Fruit fly (Drosophila melanogaster) whole organism, prepupa: ENCODE data around the gene wfs1.
A peak's percentile ranks its signal among the peaks of the same experiment; 100 is the strongest.

Source experiments
- CG10631 ChIP-seq: fragments of 200-800 bp; sonication (Bioruptor generic); optimal IDR thresholded peaks from 2 replicates; lab custom pipeline; 2016; ENCODE audit warnings: missing biosample characterization, missing genetic modification characterization
- CG10669 ChIP-seq: fragments of 200-800 bp; sonication (Bioruptor generic); optimal IDR thresholded peaks from 3 replicates; lab custom pipeline; 2018; ENCODE audit warnings: missing biosample characterization, mild to moderate bottlenecking, missing genetic modification characterization, moderate library complexity
- CG1621 ChIP-seq: fragments of 200-800 bp; sonication (Bioruptor generic); optimal IDR thresholded peaks from 3 replicates; lab custom pipeline; 2018; ENCODE audit warnings: missing biosample characterization, mild to moderate bottlenecking, missing genetic modification characterization
- CG3032 ChIP-seq: fragments of 200-800 bp; optimal IDR thresholded peaks from 2 replicates; lab custom pipeline; 2019; ENCODE audit warnings: missing biosample characterization, mild to moderate bottlenecking, missing genetic modification characterization, moderate library complexity
- CG31627 ChIP-seq: fragments of 200-800 bp; sonication (Bioruptor generic); optimal IDR thresholded peaks from 3 replicates; lab custom pipeline; 2016; ENCODE audit warnings: missing biosample characterization, missing genetic modification characterization
- CG32006 ChIP-seq: fragments of 200-800 bp; sonication (Bioruptor generic); optimal IDR thresholded peaks from 3 replicates; lab custom pipeline; 2017; ENCODE audit warnings: missing biosample characterization, mild to moderate bottlenecking, missing genetic modification characterization
- CG34406 ChIP-seq: fragments of 200-800 bp; sonication (Bioruptor generic); optimal IDR thresholded peaks from 3 replicates; lab custom pipeline; 2016; ENCODE audit warnings: missing biosample characterization, missing genetic modification characterization
- CG3919 ChIP-seq: fragments of 200-800 bp; sonication (Bioruptor generic); optimal IDR thresholded peaks from 3 replicates; lab custom pipeline; 2016; ENCODE audit warnings: missing biosample characterization, missing genetic modification characterization
- CG4318 ChIP-seq: fragments of 200-800 bp; sonication (Bioruptor generic); optimal IDR thresholded peaks from 3 replicates; lab custom pipeline; 2017; ENCODE audit warnings: missing biosample characterization, mild to moderate bottlenecking, missing genetic modification characterization
- CG6276 ChIP-seq: fragments of 200-800 bp; sonication (Bioruptor generic); optimal IDR thresholded peaks from 2 replicates; lab custom pipeline; 2017; ENCODE audit warnings: missing biosample characterization, mild to moderate bottlenecking, missing genetic modification characterization
- CG6792 ChIP-seq: fragments of 200-800 bp; sonication (Bioruptor generic); optimal IDR thresholded peaks from 3 replicates; lab custom pipeline; 2016; ENCODE audit warnings: missing biosample characterization, missing genetic modification characterization
- CG6808 ChIP-seq: fragments of 200-800 bp; sonication (Bioruptor generic); optimal IDR thresholded peaks from 3 replicates; lab custom pipeline; 2017; ENCODE audit warnings: missing biosample characterization, missing genetic modification characterization, mild to moderate bottlenecking, moderate library complexity, missing genetic modification reagents
- CG6854 ChIP-seq: fragments of 200-800 bp; sonication (Bioruptor generic); optimal IDR thresholded peaks from 2 replicates; lab custom pipeline; 2017; ENCODE audit warnings: missing biosample characterization, mild to moderate bottlenecking, missing genetic modification characterization
- CG7368 ChIP-seq: fragments of 200-800 bp; sonication (Bioruptor generic); optimal IDR thresholded peaks from 3 replicates; lab custom pipeline; 2016; ENCODE audit warnings: missing biosample characterization, missing genetic modification characterization
- CG8119 ChIP-seq: fragments of 200-800 bp; sonication (Bioruptor generic); IDR thresholded peaks from 3 replicates; pipeline ENCODE4 v1.3.6; 2022; ENCODE audit warnings: missing biosample characterization, missing genetic modification characterization
- CG8319 ChIP-seq: fragments of 200-800 bp; sonication (Bioruptor generic); optimal IDR thresholded peaks from 3 replicates; lab custom pipeline; 2016; ENCODE audit warnings: missing biosample characterization, missing genetic modification characterization
- CG8632 ChIP-seq: fragments of 200-800 bp; sonication (Bioruptor generic); optimal IDR thresholded peaks from 3 replicates; lab custom pipeline; 2016; ENCODE audit warnings: missing biosample characterization, missing genetic modification characterization
- CG9139 ChIP-seq: fragments of 200-800 bp; sonication (Bioruptor generic); optimal IDR thresholded peaks from 3 replicates; lab custom pipeline; 2017; ENCODE audit warnings: missing biosample characterization, mild to moderate bottlenecking, missing genetic modification characterization
- Eip78C ChIP-seq: fragments of 200-800 bp; sonication (Bioruptor generic); peaks from one replicate; lab custom pipeline; 2016; ENCODE audit warnings: missing biosample characterization, missing genetic modification characterization
- Ets21C ChIP-seq: fragments of 200-800 bp; sonication (Bioruptor generic); optimal IDR thresholded peaks from 3 replicates; lab custom pipeline; 2016; ENCODE audit warnings: missing biosample characterization, missing genetic modification characterization
- Gug ChIP-seq: fragments of 200-800 bp; sonication (Bioruptor generic); IDR thresholded peaks from 2 replicates; pipeline ENCODE4 v1.3.6; 2022; ENCODE audit warnings: missing biosample characterization, missing genetic modification characterization
- Hr38 ChIP-seq: sonication (Bioruptor generic); optimal IDR thresholded peaks from 2 replicates; lab custom pipeline; 2016; ENCODE audit warnings: missing biosample characterization, missing genetic modification characterization
- Hr4 ChIP-seq: fragments of 200-800 bp; sonication (Bioruptor generic); optimal IDR thresholded peaks from 3 replicates; lab custom pipeline; 2016; ENCODE audit warnings: missing biosample characterization, missing genetic modification characterization
- Lpt ChIP-seq: fragments of 200-800 bp; sonication (Bioruptor generic); optimal IDR thresholded peaks from 3 replicates; lab custom pipeline; 2016; ENCODE audit warnings: missing biosample characterization, missing genetic modification characterization
- Sox102F ChIP-seq: fragments of 200-800 bp; sonication (Bioruptor generic); optimal IDR thresholded peaks from 2 replicates; lab custom pipeline; 2016; ENCODE audit warnings: missing biosample characterization, mild to moderate bottlenecking, missing genetic modification characterization
- Sox14 ChIP-seq: fragments of 200-800 bp; sonication (Bioruptor generic); optimal IDR thresholded peaks from 3 replicates; lab custom pipeline; 2016; ENCODE audit warnings: missing biosample characterization, missing genetic modification characterization
- Sox15 ChIP-seq: fragments of 200-800 bp; sonication (Bioruptor generic); optimal IDR thresholded peaks from 3 replicates; lab custom pipeline; 2016; ENCODE audit warnings: missing biosample characterization, missing genetic modification characterization
- achi ChIP-seq: fragments of 200-800 bp; sonication (Bioruptor generic); optimal IDR thresholded peaks from 3 replicates; lab custom pipeline; 2016; ENCODE audit warnings: missing biosample characterization, missing genetic modification characterization
- acj6 ChIP-seq: fragments of 200-800 bp; sonication (Bioruptor generic); optimal IDR thresholded peaks from 3 replicates; lab custom pipeline; 2016; ENCODE audit warnings: missing biosample characterization, missing genetic modification characterization
- dsx ChIP-seq: fragments of 200-800 bp; optimal IDR thresholded peaks from 3 replicates; lab custom pipeline; 2019; ENCODE audit warnings: missing biosample characterization, mild to moderate bottlenecking, missing genetic modification characterization, moderate library complexity; ENCODE audit not compliant: poor library complexity, severe bottlenecking
- eg ChIP-seq: fragments of 200-800 bp; sonication (Bioruptor generic); IDR thresholded peaks from 3 replicates; pipeline ENCODE4 v1.3.6; 2022; ENCODE audit warnings: missing biosample characterization, missing genetic modification characterization
- esn ChIP-seq: fragments of 200-800 bp; sonication (Bioruptor generic); optimal IDR thresholded peaks from 2 replicates; lab custom pipeline; 2016; ENCODE audit warnings: missing biosample characterization, mild to moderate bottlenecking, missing genetic modification characterization, moderate library complexity
- fkh ChIP-seq: fragments of 200-800 bp; sonication (Bioruptor generic); optimal IDR thresholded peaks from 3 replicates; lab custom pipeline; 2017; ENCODE audit warnings: missing biosample characterization, mild to moderate bottlenecking, missing genetic modification characterization, moderate library complexity
- lz ChIP-seq: fragments of 200-800 bp; sonication (Bioruptor generic); optimal IDR thresholded peaks from 3 replicates; lab custom pipeline; 2016; ENCODE audit warnings: missing biosample characterization, missing genetic modification characterization
- net ChIP-seq: fragments of 200-800 bp; sonication (Bioruptor generic); optimal IDR thresholded peaks from 3 replicates; lab custom pipeline; 2016; ENCODE audit warnings: missing biosample characterization, missing genetic modification characterization
- pdm3 ChIP-seq: fragments of 200-800 bp; sonication (Bioruptor generic); optimal IDR thresholded peaks from 3 replicates; lab custom pipeline; 2016; ENCODE audit warnings: missing biosample characterization, missing genetic modification characterization
- salr ChIP-seq, 2 experiments: fragments of 200-800 bp; sonication (Bioruptor generic); optimal IDR thresholded peaks; 3 replicates each; lab custom pipeline; 2016 to 2018; ENCODE audit warnings: missing biosample characterization in 2 of 2, missing genetic modification characterization in 2 of 2, mild to moderate bottlenecking in 1 of 2
- ss ChIP-seq, 2 experiments: fragments of 200-800 bp; sonication (Bioruptor generic); optimal IDR thresholded peaks; 2 replicates in 1 of 2; 3 replicates in 1 of 2; lab custom pipeline; 2017 to 2018; ENCODE audit warnings: mild to moderate bottlenecking in 2 of 2, missing biosample characterization in 2 of 2, missing genetic modification characterization in 2 of 2, moderate library complexity in 1 of 2
- svp ChIP-seq: fragments of 200-800 bp; sonication (Bioruptor generic); peaks from one replicate; lab custom pipeline; 2016; ENCODE audit warnings: missing biosample characterization, missing genetic modification characterization
- vri ChIP-seq: fragments of 200-800 bp; sonication (Bioruptor generic); optimal IDR thresholded peaks from 3 replicates; lab custom pipeline; 2016; ENCODE audit warnings: missing biosample characterization, mild to moderate bottlenecking, missing genetic modification characterization

The wfs1 gene

DNA sequence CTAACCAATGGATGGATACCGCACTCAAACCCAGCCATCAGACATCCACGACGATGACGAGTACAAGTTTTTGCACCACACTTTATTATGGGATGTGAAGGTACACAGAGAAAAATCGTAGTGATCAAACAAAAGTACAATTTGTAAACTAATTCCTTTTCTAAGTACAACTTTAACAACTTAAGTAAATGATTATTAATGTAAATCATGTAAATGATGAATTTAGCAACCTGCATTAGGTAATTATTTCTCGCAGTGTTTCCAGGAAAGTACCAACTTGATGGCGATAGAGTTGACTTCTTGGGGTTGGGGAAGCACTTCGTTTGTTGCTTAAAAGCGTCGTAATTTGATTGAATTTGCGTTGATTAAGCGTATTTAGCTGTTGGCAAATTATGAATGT, 27.1 kb downstream of the wfs1 start (continued):
- TF ChIP-seq CG9139 (no peak), CG4318 (GFP tag; lab: Kevin White, UChicago) (peak; percentile 62), Sox15 (GFP tag; lab: Kevin White, UChicago) (no peak), Hr38 (no peak), CG8319 (GFP tag; lab: Kevin White, UChicago) (no peak), CG7368 (GFP tag; lab: Kevin White, UChicago) (no peak), esn (GFP tag; lab: Kevin White, UChicago) (no peak), CG8632 (GFP tag; lab: Kevin White, UChicago) (peak; percentile 35), Ets21C (GFP tag; lab: Kevin White, UChicago) (no peak), Sox14 (GFP tag; lab: Kevin White, UChicago) (peak; percentile 64), CG6792 (GFP tag; lab: Kevin White, UChicago) (peak; percentile 8), svp (GFP tag; lab: Kevin White, UChicago) (no peak), CG6854 (GFP tag; lab: Kevin White, UChicago) (no peak), CG3919 (peak; percentile 11), Hr4 (GFP tag; lab: Kevin White, UChicago) (peak; percentile 87)

DNA sequence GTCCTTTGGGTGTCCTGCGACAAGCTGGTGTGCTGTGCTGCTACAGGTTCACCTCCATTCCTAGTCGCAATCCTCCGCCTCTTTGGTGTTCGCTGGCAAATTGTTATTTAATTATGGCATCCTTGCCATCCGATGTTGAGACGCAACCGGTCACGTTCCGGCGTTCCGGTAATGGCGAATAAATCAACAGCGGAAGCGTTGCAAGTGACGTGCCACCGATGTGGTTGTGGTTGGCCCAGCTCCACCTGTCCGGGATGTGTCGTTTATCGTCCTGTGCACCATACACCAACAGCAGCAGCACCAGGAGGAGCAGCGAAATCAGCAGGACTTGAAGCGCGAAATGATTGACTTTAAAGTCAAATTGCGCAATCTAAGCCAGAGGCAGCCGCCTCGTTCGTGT, 40.3 kb downstream of the wfs1 start:
- no peak for TF ChIP-seq pdm3 (GFP tag; lab: Kevin White, UChicago)
- no peak for TF ChIP-seq CG3919
- no peak for TF ChIP-seq vri (GFP tag; lab: Kevin White, UChicago)
- no peak for TF ChIP-seq net (GFP tag; lab: Kevin White, UChicago)
- no peak for TF ChIP-seq CG6808 (GFP tag; lab: Kevin White, UChicago)
- no peak for TF ChIP-seq CG34406
- no peak for TF ChIP-seq CG10669 (GFP tag; lab: Kevin White, UChicago)
- TF ChIP-seq CG7368 (GFP tag; lab: Kevin White, UChicago) = no peak
- no peak for TF ChIP-seq CG6276 (GFP tag; lab: Kevin White, UChicago)
- TF ChIP-seq lz = no peak
- TF ChIP-seq CG8632 (GFP tag; lab: Kevin White, UChicago) = no peak
- TF ChIP-seq CG31627 (GFP tag; lab: Kevin White, UChicago) = no peak
- TF ChIP-seq CG6854 (GFP tag; lab: Kevin White, UChicago) = no peak
- TF ChIP-seq Lpt = no peak

DNA sequence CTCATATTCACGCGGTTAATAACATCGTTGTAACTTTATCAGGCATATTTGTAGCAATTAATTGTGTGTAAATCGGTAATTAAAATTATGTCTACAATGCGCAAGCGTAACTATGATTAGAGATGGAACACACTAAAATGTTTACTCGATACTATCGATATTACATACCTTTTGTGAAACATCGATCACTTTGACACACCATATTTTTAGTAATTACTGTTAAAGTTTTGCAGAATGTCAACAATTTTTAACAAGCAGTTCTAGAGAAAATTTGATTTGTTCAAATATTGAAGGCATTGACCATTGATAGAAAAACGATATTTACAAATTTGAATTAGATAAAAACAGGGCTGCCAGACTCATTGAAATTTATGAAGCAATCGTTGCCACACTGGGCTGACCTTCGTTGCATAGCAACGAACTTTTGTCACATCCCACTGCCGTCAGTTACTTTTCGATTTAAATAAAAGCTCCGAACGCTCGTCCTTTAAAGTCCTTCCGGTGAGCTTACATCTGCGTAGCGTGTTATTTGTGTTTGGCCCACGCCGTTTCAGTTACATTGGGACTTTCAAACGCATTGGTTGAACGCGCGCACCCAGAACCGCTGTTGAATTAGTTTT, 50.8 kb downstream of the wfs1 start, which contains the start of the genes loco and wake:
loco (minus strand) TSS at position 149 of the 620 bp plus-strand sequence.
wake (plus strand) TSS at position 570 of the 620 bp plus-strand sequence.
- TF ChIP-seq svp (GFP tag; lab: Kevin White, UChicago) (peak; percentile 50), CG4318 (GFP tag; lab: Kevin White, UChicago) (no peak), fkh (GFP tag; lab: Kevin White, UChicago) (peak; percentile 71), dsx (GFP tag; lab: Kevin White, UChicago) (peak; percentile 95)

DNA sequence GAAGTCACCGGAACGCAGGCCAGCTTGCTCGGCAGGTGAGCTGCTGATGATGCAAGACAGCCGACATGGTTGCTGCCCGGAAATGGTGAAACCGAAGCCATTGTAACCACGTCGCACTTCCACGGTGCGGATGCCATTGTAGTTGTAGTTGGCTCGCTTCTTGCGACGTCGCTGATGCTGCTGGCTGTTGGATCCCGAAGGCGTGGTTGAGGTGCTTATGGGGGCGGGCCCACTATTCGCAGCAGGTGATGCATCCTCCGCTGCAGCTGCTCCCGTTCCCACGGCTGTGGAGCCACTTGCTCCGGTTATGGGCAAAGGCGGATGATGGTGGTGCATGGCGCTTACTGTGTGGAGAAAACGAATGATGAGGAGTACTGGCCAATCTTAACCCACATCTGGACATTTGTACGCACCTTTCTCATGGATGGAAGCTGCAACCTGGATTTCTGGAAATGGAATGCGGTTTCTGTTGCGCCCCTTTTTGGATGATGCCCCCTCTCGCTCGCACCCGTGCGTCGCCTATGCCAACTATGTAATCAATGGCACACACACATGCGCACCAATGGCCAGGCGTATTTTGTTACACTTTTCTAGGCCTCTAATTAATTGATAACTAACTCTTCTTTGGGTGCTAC, 51.5 kb downstream of the wfs1 start:
- TF ChIP-seq CG7368 (GFP tag; lab: Kevin White, UChicago) (no peak), CG32006 (GFP tag; lab: Kevin White, UChicago) (no peak), CG8119 (GFP tag; lab: Robert Waterston, UW) (no peak), eg (GFP tag; lab: Robert Waterston, UW) (no peak), Eip78C (GFP tag; lab: Kevin White, UChicago) (no peak), salr (GFP tag; optimal IDR thresholded peaks at IDR 0.05; lab: Kevin White, UChicago) (no peak), achi (GFP tag; lab: Kevin White, UChicago) (no peak), CG1621 (tag; lab: Kevin White, UChicago) (no peak), ss (GFP tag; optimal IDR thresholded peaks at IDR 0.05; lab: Kevin White, UChicago) (no peak), CG6792 (GFP tag; lab: Kevin White, UChicago) (no peak), Sox102F (no peak), lz (no peak), svp (GFP tag; lab: Kevin White, UChicago) (no peak), CG10631 (no peak), CG3032 (tag; lab: Kevin White, UChicago) (no peak), acj6 (GFP tag; lab: Kevin White, UChicago) (no peak), dsx (GFP tag; lab: Kevin White, UChicago) (no peak), Gug (GFP tag; lab: Robert Waterston, UW) (no peak)
- TF ChIP-seq, all 60 proteins: peak for 0
